Worm (Caenorhabditis elegans) whole organism, late embryonic: ENCODE results near the gene W06A7.2.
A peak's percentile ranks its signal among the peaks of the same experiment; 100 is the strongest.
"Not testable (repeated sequence)": the region's sequence is repeated elsewhere in the genome, so short reads cannot be mapped to it uniquely, and the experiment has no call there.

Source experiments
- Y22D7AL.16 ChIP-seq: sonication (generic microtip); optimal IDR thresholded peaks from 2 replicates; lab custom pipeline; 2016; ENCODE audit warnings: missing genetic modification characterization, missing compliant biosample characterization
- ama-1 ChIP-seq: fragments of 150-350 bp; optimal IDR thresholded peaks from 2 replicates; lab custom pipeline; 2014
- ceh-14 ChIP-seq: sonication (generic microtip); optimal IDR thresholded peaks from 2 replicates; lab custom pipeline; 2016; ENCODE audit warnings: missing genotype, missing genetic modification characterization, missing compliant biosample characterization
- ceh-18 ChIP-seq: sonication (generic microtip); optimal IDR thresholded peaks from 2 replicates; lab custom pipeline; 2016; ENCODE audit warnings: missing genetic modification characterization, missing compliant biosample characterization
- ceh-31 ChIP-seq: sonication (generic microtip); optimal IDR thresholded peaks from 2 replicates; lab custom pipeline; 2016; ENCODE audit warnings: missing genetic modification characterization, missing compliant biosample characterization
- ceh-34 ChIP-seq: sonication (generic microtip); optimal IDR thresholded peaks from 2 replicates; lab custom pipeline; 2016; ENCODE audit warnings: mild to moderate bottlenecking, missing genetic modification characterization, missing compliant biosample characterization
- ceh-48 ChIP-seq: sonication (generic microtip); optimal IDR thresholded peaks from 2 replicates; lab custom pipeline; 2016; ENCODE audit warnings: missing genetic modification characterization, inconsistent platforms, missing compliant biosample characterization
- ceh-6 ChIP-seq: fragments of 200-800 bp; sonication (Bioruptor generic); optimal IDR thresholded peaks from 2 replicates; lab custom pipeline; 2018; ENCODE audit warnings: mild to moderate bottlenecking, missing genetic modification characterization, missing compliant biosample characterization
- dmd-4 ChIP-seq: sonication (generic microtip); optimal IDR thresholded peaks from 2 replicates; lab custom pipeline; 2016; ENCODE audit warnings: borderline replicate concordance, missing genetic modification characterization, missing compliant biosample characterization
- dve-1 ChIP-seq: sonication (generic microtip); optimal IDR thresholded peaks from 2 replicates; lab custom pipeline; 2017; ENCODE audit warnings: antibody characterized with exemption, mild to moderate bottlenecking, missing genetic modification characterization, missing compliant biosample characterization
- elt-2 ChIP-seq: sonication (generic microtip); optimal IDR thresholded peaks from 2 replicates; lab custom pipeline; 2016; ENCODE audit warnings: missing genetic modification reagents, missing genetic modification characterization, missing compliant biosample characterization
- hlh-13 ChIP-seq: fragments of 200-800 bp; sonication (Bioruptor generic); optimal IDR thresholded peaks from 2 replicates; lab custom pipeline; 2018; ENCODE audit warnings: mild to moderate bottlenecking, missing genetic modification characterization, missing compliant biosample characterization
- hlh-30 ChIP-seq: sonication (generic microtip); optimal IDR thresholded peaks from 2 replicates; lab custom pipeline; 2017; ENCODE audit warnings: antibody characterized with exemption, missing genetic modification characterization, missing compliant biosample characterization; ENCODE audit not compliant: insufficient read depth
- hlh-6 ChIP-seq: sonication (generic microtip); optimal IDR thresholded peaks from 2 replicates; lab custom pipeline; 2016; ENCODE audit warnings: missing genotype, missing genetic modification characterization, missing compliant biosample characterization
- hlh-8 ChIP-seq: sonication (generic microtip); optimal IDR thresholded peaks from 2 replicates; lab custom pipeline; 2016; ENCODE audit warnings: missing genotype, missing genetic modification characterization, missing compliant biosample characterization
- nfya-1 ChIP-seq: sonication (generic microtip); optimal IDR thresholded peaks from 2 replicates; lab custom pipeline; 2017; ENCODE audit warnings: missing genetic modification characterization, mild to moderate bottlenecking, missing compliant biosample characterization, antibody characterized with exemption, moderate library complexity
- npax-4 ChIP-seq: sonication (generic microtip); optimal IDR thresholded peaks from 2 replicates; lab custom pipeline; 2016; ENCODE audit warnings: missing genetic modification characterization, missing compliant biosample characterization
- pat-9 ChIP-seq: fragments of 200-800 bp; sonication (Bioruptor generic); optimal IDR thresholded peaks from 2 replicates; lab custom pipeline; 2018; ENCODE audit warnings: mild to moderate bottlenecking, missing genetic modification characterization, moderate library complexity, missing compliant biosample characterization
- pax-1 ChIP-seq: fragments of 150-350 bp; optimal IDR thresholded peaks from 2 replicates; lab custom pipeline; 2014; ENCODE audit warnings: missing biosample characterization, missing genetic modification characterization
- pqm-1 ChIP-seq: sonication (generic microtip); optimal IDR thresholded peaks from 2 replicates; lab custom pipeline; 2016; ENCODE audit warnings: missing genetic modification characterization, missing compliant biosample characterization
- pros-1 ChIP-seq: fragments of 150-350 bp; optimal IDR thresholded peaks from 2 replicates; lab custom pipeline; 2014; ENCODE audit warnings: missing biosample characterization, missing genetic modification reagents, missing genetic modification characterization
- ref-2 ChIP-seq: sonication (generic microtip); optimal IDR thresholded peaks from 2 replicates; lab custom pipeline; 2016; ENCODE audit warnings: missing genetic modification characterization, missing compliant biosample characterization
- syd-9 ChIP-seq: sonication (generic microtip); optimal IDR thresholded peaks from 2 replicates; lab custom pipeline; 2016; ENCODE audit warnings: mild to moderate bottlenecking, missing genetic modification characterization, moderate library complexity, missing compliant biosample characterization
- tbx-2 ChIP-seq: sonication (generic microtip); optimal IDR thresholded peaks from 2 replicates; lab custom pipeline; 2016; ENCODE audit warnings: missing genetic modification characterization, missing compliant biosample characterization
- ttx-3 ChIP-seq: sonication (generic microtip); optimal IDR thresholded peaks from 2 replicates; lab custom pipeline; 2016; ENCODE audit warnings: missing genetic modification reagents, missing genetic modification characterization, missing compliant biosample characterization
- unc-3 ChIP-seq, 2 experiments: fragments of 200-800 bp in 1 of 2; sonication (Bioruptor generic) in 1 of 2; sonication (generic microtip) in 1 of 2; conservative IDR thresholded peaks in 1 of 2; optimal IDR thresholded peaks in 1 of 2; 2 replicates each; pipeline versions ENCODE4 v1.3.6 to Lab custom; 2016 to 2022; ENCODE audit warnings: missing compliant biosample characterization in 2 of 2, missing genetic modification characterization in 2 of 2, missing genetic modification reagents in 1 of 2
- unc-55 ChIP-seq: sonication (generic microtip); optimal IDR thresholded peaks from 2 replicates; lab custom pipeline; 2017; ENCODE audit warnings: missing biosample characterization, missing genetic modification reagents, missing genetic modification characterization
- unc-86 ChIP-seq: sonication (generic microtip); optimal IDR thresholded peaks from 2 replicates; lab custom pipeline; 2016; ENCODE audit warnings: missing genetic modification characterization, missing compliant biosample characterization

Gene W06A7.2

DNA sequence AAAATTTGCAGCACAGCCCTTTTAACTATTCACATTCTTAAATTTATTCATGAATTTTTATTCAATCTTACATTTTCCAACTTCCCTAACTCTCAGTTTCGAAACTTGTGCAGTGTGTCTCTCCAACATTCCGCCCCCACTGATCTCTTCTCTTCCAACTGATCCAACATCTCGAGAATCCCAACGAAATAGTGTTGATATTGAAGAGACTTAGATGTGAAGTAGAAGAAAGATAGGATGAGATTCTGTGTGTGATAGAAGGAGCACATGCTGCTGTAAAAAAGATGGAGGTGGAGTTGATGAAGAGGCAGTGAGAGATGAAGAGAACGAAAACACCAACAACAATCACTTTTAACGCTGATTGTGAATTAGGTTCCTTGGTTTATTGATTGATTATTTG is 1.3 kb upstream of the W06A7.2 start:
- TF ChIP-seq pax-1 (tag; lab: Kevin White, UChicago) (no peak), ceh-6 (GFP tag; lab: Kevin White, UChicago) (no peak), ceh-48 (tag; lab: Kevin White, UChicago) (no peak), ceh-18 (peak; percentile 29), unc-55 (peak; percentile 24)
- TF ChIP-seq, all 69 proteins: peak for 2

DNA sequence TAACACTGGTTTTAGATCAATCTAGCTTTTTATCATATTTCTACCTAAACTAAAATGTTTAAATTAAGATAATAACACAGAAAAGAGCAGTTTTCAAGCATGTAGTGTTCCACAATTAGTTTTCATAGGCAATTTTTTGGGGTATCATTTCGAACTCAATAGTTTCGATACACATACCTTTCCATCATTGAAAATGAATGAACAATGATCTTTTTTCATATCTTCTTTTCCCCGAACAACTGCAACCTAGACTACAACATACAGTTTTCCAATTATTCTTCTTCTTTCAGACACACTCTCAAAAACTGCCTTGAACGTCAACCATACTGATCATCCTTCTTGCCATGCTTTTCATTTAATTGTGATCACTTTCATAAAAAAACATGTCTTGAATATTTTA is 2.5 kb downstream of the W06A7.2 start, which contains the start of gene W06A7.4:
W06A7.4 (plus strand) TSS at position 301 of the 400 bp plus-strand sequence.
- no peak for TF ChIP-seq ref-2 (tag; lab: Kevin White, UChicago)
- no peak for TF ChIP-seq pros-1 (tag; lab: Kevin White, UChicago)
- no peak for TF ChIP-seq hlh-8 (tag; lab: Kevin White, UChicago)
- TF ChIP-seq dmd-4 (tag; lab: Kevin White, UChicago) = no peak
- no peak for TF ChIP-seq unc-86
- no peak for TF ChIP-seq hlh-13 (GFP tag; lab: Kevin White, UChicago)
- no peak for TF ChIP-seq npax-4 (tag; lab: Kevin White, UChicago)
- no peak for TF ChIP-seq syd-9 (tag; lab: Kevin White, UChicago)
- TF ChIP-seq ama-1 (lab: Kevin White, UChicago) = no peak
- TF ChIP-seq unc-3 (GFP tag; conservative IDR thresholded peaks at IDR 0.05; lab: Robert Waterston, UW) = no peak
- no peak for TF ChIP-seq unc-3 (tag; optimal IDR thresholded peaks at IDR 0.05; lab: Kevin White, UChicago)
- no peak for TF ChIP-seq Y22D7AL.16 (tag; lab: Kevin White, UChicago)

DNA sequence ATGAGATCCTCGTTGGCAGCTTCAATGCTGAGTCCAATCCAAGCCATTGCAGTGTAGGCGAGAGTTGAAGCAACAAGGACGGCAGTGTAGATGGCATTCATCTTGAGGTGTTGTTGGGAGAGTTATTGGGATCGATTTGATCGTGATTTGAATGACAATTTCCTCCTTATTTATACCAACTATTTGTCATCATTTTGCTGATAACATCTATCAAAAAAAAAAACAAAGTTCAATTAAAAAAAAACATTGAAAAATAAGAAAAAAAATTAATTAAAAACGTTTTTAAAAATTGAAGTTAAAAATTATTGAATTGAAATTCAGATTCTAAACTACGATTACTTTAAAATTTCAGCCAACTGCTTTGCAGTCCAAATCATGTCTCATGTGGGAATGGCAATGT is 5.3 kb downstream of the W06A7.2 start, which contains the start of gene nspa-8:
nspa-8 (minus strand) TSS at position 101 of the 400 bp plus-strand sequence.
- not testable (repeated sequence) for TF ChIP-seq nfya-1 (tag; lab: Kevin White, UChicago); ama-1 (lab: Kevin White, UChicago); ceh-14

DNA sequence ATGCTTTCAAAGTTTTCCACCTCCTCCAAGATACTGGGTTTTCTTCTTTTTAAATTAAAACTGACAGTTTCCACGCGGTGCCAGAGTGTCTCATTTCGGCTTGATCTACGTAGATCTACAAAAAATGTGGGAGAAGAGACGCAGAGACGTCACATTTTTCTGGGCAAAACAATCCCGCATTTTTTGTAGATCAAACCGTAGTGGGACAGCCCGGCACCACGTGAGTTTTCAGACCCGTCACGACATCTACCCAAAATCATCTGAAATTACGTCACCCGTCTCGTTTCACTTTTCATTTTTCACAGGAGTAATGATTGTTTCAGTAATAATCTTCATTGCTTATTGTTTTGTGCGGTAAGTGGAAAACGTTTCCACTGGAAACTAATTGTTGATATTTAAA is 6.8 kb downstream of the W06A7.2 start:
- TF ChIP-seq unc-86 = no peak
- TF ChIP-seq pat-9 = no peak
- TF ChIP-seq hlh-30 (tag; lab: Kevin White, UChicago) = no peak
- no peak for TF ChIP-seq ttx-3 (tag; lab: Kevin White, UChicago)
- TF ChIP-seq pqm-1 (tag; lab: Kevin White, UChicago) = no peak

DNA sequence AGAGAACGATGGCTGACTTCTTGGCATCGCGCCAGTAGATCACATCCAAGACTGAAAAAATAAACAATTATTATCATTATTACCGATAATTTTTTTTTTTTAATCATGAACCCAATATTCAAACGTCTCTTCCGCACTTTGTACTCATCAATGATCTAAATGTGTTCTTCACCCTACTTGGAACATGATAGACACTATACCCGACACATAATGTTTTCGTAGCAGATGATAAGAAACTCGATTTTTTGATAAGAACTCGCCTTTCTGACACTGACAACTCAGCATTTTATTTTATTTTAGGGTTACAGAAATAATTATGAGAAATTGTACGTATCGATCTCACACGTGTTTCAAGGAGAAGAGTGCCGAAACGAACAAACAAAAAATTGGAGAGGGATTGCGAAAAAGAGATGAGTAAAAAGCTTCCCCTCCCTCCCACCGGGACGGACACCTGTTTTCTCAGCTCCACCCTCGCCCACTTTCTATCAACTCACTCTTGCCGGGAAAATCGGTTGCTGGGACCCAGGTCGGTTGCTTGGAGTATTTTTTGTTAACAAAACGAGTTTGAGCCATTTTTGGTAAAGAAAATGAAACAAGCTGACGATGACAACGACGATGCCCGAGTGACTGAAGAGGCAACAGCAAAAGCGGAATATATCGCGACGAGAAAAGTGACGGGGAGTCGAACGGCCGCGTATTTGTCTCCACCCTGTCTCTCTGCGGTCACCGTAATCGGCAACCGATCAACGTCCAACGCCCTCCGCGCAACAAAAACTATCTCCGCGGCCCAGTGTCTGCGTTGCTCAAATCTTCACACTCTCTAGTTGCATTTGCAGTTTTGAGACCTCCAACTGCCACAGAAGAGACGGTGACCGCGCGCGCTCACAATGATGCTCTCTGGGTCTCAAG is 8.9 kb downstream of the W06A7.2 start:
- TF ChIP-seq tbx-2 (tag; lab: Kevin White, UChicago) = peak; percentile 27
- peak; percentile 10 for TF ChIP-seq ceh-31
- no peak for TF ChIP-seq dve-1
- TF ChIP-seq ceh-34 (tag; lab: Kevin White, UChicago) = peak; percentile 6
- TF ChIP-seq ref-2 (tag; lab: Kevin White, UChicago) = peak; percentile 28
- TF ChIP-seq elt-2 = peak; percentile 86

DNA sequence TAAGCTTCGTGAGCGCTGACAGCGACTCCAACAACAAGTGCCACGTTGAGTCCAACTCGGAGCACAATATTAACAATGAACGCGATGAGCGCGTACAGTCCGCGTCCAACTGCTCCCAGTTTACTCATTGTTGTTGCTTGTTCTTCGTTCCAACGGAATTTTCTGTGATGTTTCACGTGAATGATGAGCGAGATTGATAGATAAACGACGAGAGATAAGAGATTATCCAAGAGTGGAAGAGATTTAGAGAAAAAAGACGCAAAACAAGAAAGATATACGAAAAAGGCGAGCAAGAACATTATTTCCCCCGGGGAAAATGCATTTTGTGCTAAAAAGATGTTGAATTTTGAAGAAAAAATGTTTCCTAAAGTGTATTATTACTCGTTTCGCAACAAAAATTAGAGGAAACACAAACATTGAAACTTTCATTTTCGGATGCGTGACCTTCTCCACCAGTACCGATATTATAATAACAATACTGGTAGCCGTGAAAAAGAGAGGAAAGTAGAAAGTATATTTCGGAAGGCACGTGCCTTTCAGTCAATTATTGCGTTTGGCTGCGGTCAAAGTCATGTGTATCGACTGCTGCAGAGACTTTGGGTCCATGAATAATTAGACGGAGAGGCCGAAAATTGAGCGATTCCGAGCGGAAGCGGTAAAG is 9.9 kb downstream of the W06A7.2 start:
- TF ChIP-seq hlh-6 (tag; lab: Kevin White, UChicago) = no peak
- peak; percentile 62 for TF ChIP-seq hlh-30 (tag; lab: Kevin White, UChicago)
- peak; percentile 45 for TF ChIP-seq unc-55
